Worm (Caenorhabditis elegans) whole organism, mixed stage, embryonic: Measurements from ENCODE around the gene lron-13.

Experiments used
- M03D4.4 ChIP-seq: sonication (generic microtip); optimal IDR thresholded peaks from 2 replicates; lab custom pipeline; 2017; ENCODE audit warnings: mild to moderate bottlenecking, missing genetic modification characterization, missing compliant biosample characterization
- bed-3 ChIP-seq: fragments of 200-800 bp; sonication (Bioruptor generic); optimal IDR thresholded peaks from 3 replicates; lab custom pipeline; 2018; ENCODE audit warnings: mild to moderate bottlenecking, missing genetic modification characterization, moderate library complexity, missing compliant biosample characterization
- blmp-1 ChIP-seq: fragments of 150-350 bp; optimal IDR thresholded peaks from 2 replicates; lab custom pipeline; 2014; ENCODE audit warnings: missing biosample characterization, missing genetic modification characterization
- ceh-39 ChIP-seq: fragments of 150-350 bp; optimal IDR thresholded peaks from 2 replicates; lab custom pipeline; 2014; ENCODE audit warnings: missing biosample characterization, missing genetic modification characterization
- ceh-83 ChIP-seq: fragments of 200-800 bp; sonication (Bioruptor generic); optimal IDR thresholded peaks from 2 replicates; lab custom pipeline; 2018; ENCODE audit warnings: mild to moderate bottlenecking, missing genetic modification characterization, missing compliant biosample characterization
- ces-1 ChIP-seq: fragments of 150-350 bp; optimal IDR thresholded peaks from 2 replicates; lab custom pipeline; 2014; ENCODE audit warnings: missing biosample characterization, missing genetic modification reagents, missing genetic modification characterization
- cnd-1 ChIP-seq: fragments of 200-800 bp; sonication (Bioruptor generic); optimal IDR thresholded peaks from 2 replicates; lab custom pipeline; 2018; ENCODE audit warnings: mild to moderate bottlenecking, missing genetic modification characterization, missing compliant biosample characterization
- drap-1 ChIP-seq: fragments of 200-800 bp; sonication (Bioruptor generic); optimal IDR thresholded peaks from 3 replicates; lab custom pipeline; 2018; ENCODE audit warnings: mild to moderate bottlenecking, missing genetic modification characterization, missing compliant biosample characterization
- elt-1 ChIP-seq: sonication (generic microtip); optimal IDR thresholded peaks from 2 replicates; lab custom pipeline; 2017; ENCODE audit warnings: missing genetic modification characterization, mild to moderate bottlenecking, missing compliant biosample characterization, antibody characterized with exemption, moderate library complexity, borderline replicate concordance; ENCODE audit not compliant: insufficient read depth
- elt-3 ChIP-seq: fragments of 150-350 bp; optimal IDR thresholded peaks from 2 replicates; lab custom pipeline; 2014; ENCODE audit warnings: missing biosample characterization, missing genetic modification characterization
- flh-1 ChIP-seq: fragments of 200-800 bp; sonication (Bioruptor generic); optimal IDR thresholded peaks from 2 replicates; lab custom pipeline; 2018; ENCODE audit warnings: mild to moderate bottlenecking, missing genetic modification characterization, moderate library complexity, missing compliant biosample characterization
- ham-2 ChIP-seq: fragments of 200-800 bp; sonication (Bioruptor generic); optimal IDR thresholded peaks from 2 replicates; lab custom pipeline; 2018; ENCODE audit warnings: mild to moderate bottlenecking, missing genetic modification characterization, missing compliant biosample characterization
- hlh-1 ChIP-seq: fragments of 150-350 bp; optimal IDR thresholded peaks from 2 replicates; lab custom pipeline; 2014; ENCODE audit warnings: missing biosample characterization, missing genetic modification reagents, missing genetic modification characterization
- lin-13 ChIP-seq: fragments of 150-350 bp; optimal IDR thresholded peaks from 2 replicates; lab custom pipeline; 2014; ENCODE audit warnings: missing biosample characterization, missing genetic modification characterization
- lin-32 ChIP-seq: fragments of 200-800 bp; sonication (Bioruptor generic); optimal IDR thresholded peaks from 2 replicates; lab custom pipeline; 2018; ENCODE audit warnings: mild to moderate bottlenecking, missing genetic modification characterization, missing compliant biosample characterization
- lsy-2 ChIP-seq: fragments of 150-350 bp; optimal IDR thresholded peaks from 2 replicates; lab custom pipeline; 2014; ENCODE audit warnings: missing biosample characterization, missing genetic modification characterization
- mep-1 ChIP-seq: fragments of 150-350 bp; optimal IDR thresholded peaks from 2 replicates; lab custom pipeline; 2017; ENCODE audit warnings: missing biosample characterization, missing genetic modification reagents, missing genetic modification characterization, inconsistent platforms
- mls-2 ChIP-seq: sonication (generic microtip); optimal IDR thresholded peaks from 2 replicates; lab custom pipeline; 2016; ENCODE audit warnings: mild to moderate bottlenecking, missing genetic modification characterization, moderate library complexity, missing compliant biosample characterization
- nhr-12 ChIP-seq: fragments of 150-350 bp; optimal IDR thresholded peaks from 2 replicates; lab custom pipeline; 2014; ENCODE audit warnings: missing biosample characterization, missing genetic modification characterization
- nhr-237 ChIP-seq: fragments of 150-350 bp; optimal IDR thresholded peaks from 2 replicates; lab custom pipeline; 2014; ENCODE audit warnings: missing biosample characterization, missing genetic modification characterization
- nhr-28 ChIP-seq: fragments of 150-350 bp; optimal IDR thresholded peaks from 2 replicates; lab custom pipeline; 2014; ENCODE audit warnings: missing biosample characterization, missing genetic modification characterization
- nhr-76 ChIP-seq: sonication (generic microtip); optimal IDR thresholded peaks from 2 replicates; lab custom pipeline; 2017; ENCODE audit warnings: missing biosample characterization, missing genetic modification characterization
- pha-4 ChIP-seq: fragments of 150-350 bp; optimal IDR thresholded peaks from 2 replicates; lab custom pipeline; 2018; ENCODE audit warnings: missing biosample characterization, missing genetic modification reagents, missing genetic modification characterization
- snpc-4 ChIP-seq: fragments of 150-350 bp; optimal IDR thresholded peaks from 2 replicates; lab custom pipeline; 2014; ENCODE audit warnings: missing biosample characterization, missing genetic modification characterization
- sptf-1 ChIP-seq: sonication (generic microtip); optimal IDR thresholded peaks from 2 replicates; lab custom pipeline; 2017; ENCODE audit warnings: mild to moderate bottlenecking, missing genetic modification characterization, moderate library complexity, missing compliant biosample characterization
- tbx-8 ChIP-seq: fragments of 200-800 bp; sonication (Bioruptor generic); optimal IDR thresholded peaks from 2 replicates; lab custom pipeline; 2018; ENCODE audit warnings: mild to moderate bottlenecking, missing genetic modification characterization, moderate library complexity, missing compliant biosample characterization
- unc-120 ChIP-seq: sonication (generic microtip); optimal IDR thresholded peaks from 2 replicates; lab custom pipeline; 2017; ENCODE audit warnings: missing genetic modification characterization, missing compliant biosample characterization; ENCODE audit not compliant: poor library complexity, severe bottlenecking
- unc-39 ChIP-seq: fragments of 150-350 bp; optimal IDR thresholded peaks from 2 replicates; lab custom pipeline; 2014; ENCODE audit warnings: missing biosample characterization, missing genetic modification characterization
- unc-62 ChIP-seq: fragments of 150-350 bp; optimal IDR thresholded peaks from 2 replicates; lab custom pipeline; 2014; ENCODE audit warnings: missing biosample characterization, missing genetic modification reagents, missing genetic modification characterization
- zip-8 ChIP-seq: fragments of 150-350 bp; optimal IDR thresholded peaks from 2 replicates; lab custom pipeline; 2014; ENCODE audit warnings: missing biosample characterization, missing genetic modification characterization
- ztf-11 ChIP-seq: fragments of 150-350 bp; optimal IDR thresholded peaks from 2 replicates; lab custom pipeline; 2014; ENCODE audit warnings: missing biosample characterization, missing genetic modification characterization

The lron-13 gene

ce11 chrIII:13530838-13531237 lies 3.6 kb downstream of the lron-13 start:
- peak; percentile 91 for TF ChIP-seq pha-4 (tag; lab: Kevin White, UChicago)
- no peak for TF ChIP-seq cnd-1 (tag; lab: Kevin White, UChicago)

ce11 chrIII:13534704-13535103 lies 7.5 kb downstream of the lron-13 start:
- no peak for TF ChIP-seq cnd-1 (tag; lab: Kevin White, UChicago)
- TF ChIP-seq blmp-1: no peak
- no peak for TF ChIP-seq flh-1 (GFP tag; lab: Kevin White, UChicago)
- TF ChIP-seq zip-8: no peak
- no peak for TF ChIP-seq unc-39 (tag; lab: Kevin White, UChicago)
- TF ChIP-seq M03D4.4: no peak
- TF ChIP-seq nhr-76 (tag; lab: Kevin White, UChicago): no peak
- TF ChIP-seq lin-32 (GFP tag; lab: Kevin White, UChicago): no peak
- no peak for TF ChIP-seq lin-13 (tag; lab: Kevin White, UChicago)
- no peak for TF ChIP-seq ham-2
- no peak for TF ChIP-seq ceh-39 (tag; lab: Kevin White, UChicago)
- TF ChIP-seq ceh-83: no peak
- TF ChIP-seq unc-120 (tag; lab: Kevin White, UChicago): no peak
- TF ChIP-seq tbx-8 (GFP tag; lab: Kevin White, UChicago): no peak
- TF ChIP-seq lsy-2: no peak
- TF ChIP-seq mls-2: no peak
- TF ChIP-seq, all 35 proteins: peak for 0

- TF ChIP-seq nhr-12 (tag; lab: Kevin White, UChicago) (no peak), snpc-4 (tag; lab: Kevin White, UChicago) (no peak), pha-4 (tag; lab: Kevin White, UChicago) (no peak), unc-62 (no peak), ces-1 (no peak), lin-13 (tag; lab: Kevin White, UChicago) (no peak), sptf-1 (tag; lab: Kevin White, UChicago) (no peak), nhr-28 (tag; lab: Kevin White, UChicago) (no peak), lin-32 (GFP tag; lab: Kevin White, UChicago) (no peak)
Measured at ce11 chrIII:13535735-13536390, 8.6 kb downstream of the lron-13 start.

DNA sequence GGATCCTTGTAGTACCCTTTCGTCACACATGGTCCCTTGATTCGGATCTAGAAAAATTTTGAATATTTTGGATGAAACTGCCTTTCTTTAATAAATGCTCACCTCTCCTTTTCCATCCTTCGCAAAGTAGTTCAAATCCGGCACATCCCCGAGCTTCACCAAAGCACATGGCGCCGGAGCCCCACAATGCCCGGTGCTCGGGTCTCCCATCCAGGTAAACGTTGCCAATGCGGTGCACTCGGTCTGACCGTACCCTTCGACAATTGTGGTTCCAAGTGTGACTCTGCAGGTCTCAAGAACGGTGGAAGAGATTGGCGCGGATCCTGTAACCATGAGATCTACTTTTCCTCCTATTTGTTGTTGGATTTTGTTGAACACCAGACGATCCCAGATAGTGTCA lies 13.6 kb downstream of the lron-13 start:
- TF ChIP-seq ztf-11 (tag; lab: Kevin White, UChicago) (no peak), bed-3 (no peak), cnd-1 (tag; lab: Kevin White, UChicago) (no peak), lsy-2 (no peak), unc-62 (no peak), ham-2 (no peak), elt-3 (tag; lab: Kevin White, UChicago) (no peak), lin-13 (tag; lab: Kevin White, UChicago) (no peak), mep-1 (tag; lab: Kevin White, UChicago) (no peak), nhr-76 (tag; lab: Kevin White, UChicago) (no peak), ces-1 (no peak), nhr-237 (tag; lab: Kevin White, UChicago) (no peak), mls-2 (no peak), zip-8 (no peak), tbx-8 (GFP tag; lab: Kevin White, UChicago) (no peak), flh-1 (GFP tag; lab: Kevin White, UChicago) (no peak), hlh-1 (tag; lab: Kevin White, UChicago) (no peak), pha-4 (tag; lab: Kevin White, UChicago) (no peak)

ce11 chrIII:13542458-13542857 lies 15.2 kb downstream of the lron-13 start:
- no peak for TF ChIP-seq lsy-2
- no peak for TF ChIP-seq unc-39 (tag; lab: Kevin White, UChicago)
- TF ChIP-seq ceh-39 (tag; lab: Kevin White, UChicago): no peak
- no peak for TF ChIP-seq nhr-12 (tag; lab: Kevin White, UChicago)
- TF ChIP-seq zip-8: no peak
- TF ChIP-seq nhr-76 (tag; lab: Kevin White, UChicago): no peak
- no peak for TF ChIP-seq sptf-1 (tag; lab: Kevin White, UChicago)
- TF ChIP-seq M03D4.4: no peak
- no peak for TF ChIP-seq lin-32 (GFP tag; lab: Kevin White, UChicago)
- no peak for TF ChIP-seq unc-62
- TF ChIP-seq cnd-1 (tag; lab: Kevin White, UChicago): no peak
- no peak for TF ChIP-seq ceh-83
- TF ChIP-seq drap-1 (GFP tag; lab: Kevin White, UChicago): no peak
- TF ChIP-seq elt-3 (tag; lab: Kevin White, UChicago): no peak
- TF ChIP-seq snpc-4 (tag; lab: Kevin White, UChicago): no peak
- TF ChIP-seq ztf-11 (tag; lab: Kevin White, UChicago): no peak
- TF ChIP-seq elt-1 (tag; lab: Kevin White, UChicago): no peak
- TF ChIP-seq, all 35 proteins: peak for 0
